Fruit fly (Drosophila melanogaster) whole organism, wandering third instar larva: ENCODE data around the gene cu.

ENCODE experiments used
- Abd-B ChIP-seq: fragments of >200 bp; optimal IDR thresholded peaks from 2 replicates; lab custom pipeline; 2017; ENCODE audit warnings: missing biosample characterization, missing genetic modification characterization
- Myc ChIP-seq: fragments of >200 bp; optimal IDR thresholded peaks from 2 replicates; lab custom pipeline; 2017
- dl ChIP-seq, 2 experiments: fragments of 175-275, 200-275 bp in 1 of 2; fragments of 200-275 bp in 1 of 2; sonication (Bioruptor generic); optimal IDR thresholded peaks; lab custom pipeline; 2018; ENCODE audit warnings: mild to moderate bottlenecking in 2 of 2, missing biosample characterization in 2 of 2, missing genetic modification characterization in 2 of 2, moderate library complexity in 2 of 2; ENCODE audit not compliant: partially characterized antibody in 2 of 2, insufficient read depth in 1 of 2
- dmrt93B ChIP-seq: fragments of 200-800 bp; sonication (Bioruptor generic); optimal IDR thresholded peaks from 2 replicates; lab custom pipeline; 2018; ENCODE audit warnings: missing biosample characterization, mild to moderate bottlenecking, missing genetic modification characterization
- fru ChIP-seq: fragments of 200-800 bp; sonication (Bioruptor generic); optimal IDR thresholded peaks from 3 replicates; lab custom pipeline; 2016; ENCODE audit warnings: missing biosample characterization, mild to moderate bottlenecking, missing genetic modification characterization
- lola ChIP-seq: fragments of >200 bp; optimal IDR thresholded peaks from 2 replicates; lab custom pipeline; 2017; ENCODE audit warnings: missing biosample characterization, missing genetic modification characterization

dm6 chr3R:11230392-11230791 lies 33.0 kb downstream of the cu start, which contains the start of gene GCC88:
- TF ChIP-seq Myc (no peak), fru (GFP tag; lab: Kevin White, UChicago) (no peak), dmrt93B (GFP tag; lab: Kevin White, UChicago) (no peak), dl (GFP tag; optimal IDR thresholded peaks at IDR 0.05; lab: Kevin White, UChicago; ENCODE audit: insufficient read depth in 1 of 2, partially characterized antibody in 2 of 2) (no peak), lola (no peak), Abd-B (GFP tag; lab: Kevin White, UChicago) (no peak)
